Worm (Caenorhabditis elegans): ENCODE data around the gene T20D4.10.

- TF ChIP-seq aptf-2 (GFP tag; conservative IDR thresholded peaks at IDR 0.05), result no peak
- no peak for TF ChIP-seq nfya-2 (GFP tag; IDR thresholded peaks at IDR 0.05)
- no peak for TF ChIP-seq cebp-1 (GFP tag; IDR thresholded peaks at IDR 0.05)
- TF ChIP-seq cebp-1 (tag; optimal IDR thresholded peaks at IDR 0.05), result no peak
- no peak for TF ChIP-seq snpc-4 (GFP tag; optimal IDR thresholded peaks at IDR 0.05)
- TF ChIP-seq snpc-4 (tag; optimal IDR thresholded peaks at IDR 0.05), result peak in 1 of 4 experiments; percentile 36
- TF ChIP-seq xnd-1 (tag; optimal IDR thresholded peaks at IDR 0.05), result no peak
- no peak for TF ChIP-seq pha-4 (tag; optimal IDR thresholded peaks at IDR 0.05)
- no peak for TF ChIP-seq nhr-90 (tag; optimal IDR thresholded peaks at IDR 0.05)
- no peak for TF ChIP-seq B0336.3 (GFP tag; IDR thresholded peaks at IDR 0.05)
- peak in 1 of 3 experiments; percentile 72 for TF ChIP-seq lin-35 (GFP tag; optimal IDR thresholded peaks at IDR 0.05)
- no peak for TF ChIP-seq F39B2.1 (GFP tag; IDR thresholded peaks at IDR 0.05)
- TF ChIP-seq madf-3 (GFP tag; IDR thresholded peaks at IDR 0.05), result no peak
Observed at ce11 chrV:3391005-3391404, 9.0 kb upstream of the T20D4.10 start.
